Fruit fly (Drosophila melanogaster): ENCODE data around the gene CG7573.

The CG7573 gene

dm6 chr3L:11295777-11296149 lies 15.8 kb upstream of the CG7573 start, which contains the start of gene Dyro (continued):
- TF ChIP-seq CG34376 (GFP tag; optimal IDR thresholded peaks at IDR 0.05): no peak
- TF ChIP-seq disco-r (GFP tag; optimal IDR thresholded peaks at IDR 0.05): no peak
- TF ChIP-seq Sox102F (GFP tag; optimal IDR thresholded peaks at IDR 0.05): no peak
- TF ChIP-seq esg (GFP tag; conservative IDR thresholded peaks at IDR 0.05): no peak
- peak; percentile 86 for TF ChIP-seq Gug (GFP tag; IDR thresholded peaks at IDR 0.05)
- no peak for TF ChIP-seq Xbp1 (GFP tag; optimal IDR thresholded peaks at IDR 0.05)
- no peak for TF ChIP-seq CG7987 (GFP tag; optimal IDR thresholded peaks at IDR 0.05)
- TF ChIP-seq Kr (GFP tag; optimal IDR thresholded peaks at IDR 0.05): no peak
- TF ChIP-seq Xrp1 (GFP tag; IDR thresholded peaks at IDR 0.05): no peak
- no peak for TF ChIP-seq CG12104 (GFP tag; optimal IDR thresholded peaks at IDR 0.05)
- TF ChIP-seq chm (GFP tag; IDR thresholded peaks at IDR 0.05): no peak
- no peak for TF ChIP-seq chif (GFP tag; optimal IDR thresholded peaks at IDR 0.05)
- no peak for TF ChIP-seq CG32772 (GFP tag; IDR thresholded peaks at IDR 0.05)
- TF ChIP-seq gsb (GFP tag; IDR thresholded peaks at IDR 0.05): no peak
- TF ChIP-seq CG2199 (GFP tag; IDR thresholded peaks at IDR 0.05): peak; percentile 72; the same call in 1 of the 3 replicates
- no peak; the same call in 1 of the 2 replicates for TF ChIP-seq CG4404 (GFP tag; IDR thresholded peaks at IDR 0.05)
- TF ChIP-seq CG10565 (GFP tag; optimal IDR thresholded peaks at IDR 0.05): no peak
- no peak for TF ChIP-seq lmd (GFP tag; IDR thresholded peaks at IDR 0.05)
- no peak for TF ChIP-seq kay (GFP tag; optimal IDR thresholded peaks at IDR 0.05)
- no peak for TF ChIP-seq croc (GFP tag; conservative IDR thresholded peaks at IDR 0.05)
- no peak for TF ChIP-seq CG10543 (GFP tag; optimal IDR thresholded peaks at IDR 0.05)
- TF ChIP-seq stwl (tag; optimal IDR thresholded peaks at IDR 0.05): no peak
- TF ChIP-seq Nf-YB (GFP tag; optimal IDR thresholded peaks at IDR 0.05): no peak
- TF ChIP-seq BEAF-32 (GFP tag; optimal IDR thresholded peaks at IDR 0.05): no peak
- no peak for TF ChIP-seq CG14710 (tag; optimal IDR thresholded peaks at IDR 0.05)
- no peak for TF ChIP-seq CG2202 (tag; optimal IDR thresholded peaks at IDR 0.05)
- peak; percentile 72 for TF ChIP-seq Adf1 (GFP tag; IDR thresholded peaks at IDR 0.05)
- TF ChIP-seq Ets97D (GFP tag; optimal IDR thresholded peaks at IDR 0.05): no peak
- TF ChIP-seq HLH4C (GFP tag; IDR thresholded peaks at IDR 0.05; ENCODE audit: partially characterized antibody): no peak
- TF ChIP-seq nerfin-2 (GFP tag; IDR thresholded peaks at IDR 0.05; ENCODE audit: partially characterized antibody): peak; percentile 39; the same call in 1 of the 2 replicates
- peak; percentile 100 for TF ChIP-seq CG6175 (GFP tag; IDR thresholded peaks at IDR 0.05)
- no peak for TF ChIP-seq prd (optimal IDR thresholded peaks at IDR 0.05)
- no peak for TF ChIP-seq prd (GFP tag; IDR thresholded peaks at IDR 0.05)
- TF ChIP-seq Fer2 (tag; optimal IDR thresholded peaks at IDR 0.05): no peak
- no peak for TF ChIP-seq YL-1 (GFP tag; optimal IDR thresholded peaks at IDR 0.05)
- TF ChIP-seq ap (GFP tag; IDR thresholded peaks at IDR 0.05): no peak
- no peak; the same call in 1 of the 2 replicates for TF ChIP-seq CG14667 (GFP tag; IDR thresholded peaks at IDR 0.05)
- TF ChIP-seq pan (optimal IDR thresholded peaks at IDR 0.05): no peak
- no peak for TF ChIP-seq pan (GFP tag; optimal IDR thresholded peaks at IDR 0.05 in 1 of 2, IDR thresholded peaks at IDR 0.05 in 1 of 2)
- no peak for TF ChIP-seq Oli (tag; optimal IDR thresholded peaks at IDR 0.05)
- no peak for TF ChIP-seq Mes4 (GFP tag; optimal IDR thresholded peaks at IDR 0.05)
- no peak for TF ChIP-seq Hr3 (GFP tag; optimal IDR thresholded peaks at IDR 0.05)
- TF ChIP-seq CG34422 (GFP tag; IDR thresholded peaks at IDR 0.05): no peak; the same call in 2 of the 3 replicates
- TF ChIP-seq Bteb2 (GFP tag; optimal IDR thresholded peaks at IDR 0.05): no peak
- peak; percentile 4; the same call in 1 of the 2 replicates for TF ChIP-seq CG32532 (GFP tag; IDR thresholded peaks at IDR 0.05)
- TF ChIP-seq Ets65A (GFP tag): peak; percentile 86
- peak; percentile 47; the same call in 1 of the 2 replicates for TF ChIP-seq H2.0 (GFP tag; IDR thresholded peaks at IDR 0.05)
- no peak; the same call in 1 of the 2 replicates for TF ChIP-seq Drgx (GFP tag; IDR thresholded peaks at IDR 0.05)
- no peak for TF ChIP-seq fu2 (GFP tag; optimal IDR thresholded peaks at IDR 0.05)
- TF ChIP-seq CG10267 (tag; optimal IDR thresholded peaks at IDR 0.05): no peak
- no peak for TF ChIP-seq fd64A (GFP tag; optimal IDR thresholded peaks at IDR 0.05)
- no peak for TF ChIP-seq CG12391 (tag; optimal IDR thresholded peaks at IDR 0.05)

Measured in whole organism, embryonic.